Fruit fly (Drosophila melanogaster) whole organism, embryonic: ENCODE measurements around the gene CG32488.

ENCODE experiments used
- C15 ChIP-seq: fragments of 200-800 bp; sonication (Bioruptor generic); IDR thresholded peaks from 3 replicates; pipeline ENCODE4 v1.3.6; 2022; ENCODE audit warnings: missing biosample characterization, missing genetic modification characterization
- CG10147 ChIP-seq: fragments of 200-800 bp; sonication (Bioruptor generic); optimal IDR thresholded peaks from 2 replicates; lab custom pipeline; 2019; ENCODE audit warnings: missing biosample characterization, mild to moderate bottlenecking, missing genetic modification characterization, moderate library complexity
- CG11504 ChIP-seq: fragments of 200-800 bp; sonication (Bioruptor generic); optimal IDR thresholded peaks from 3 replicates; lab custom pipeline; 2019; ENCODE audit warnings: missing biosample characterization, mild to moderate bottlenecking, missing genetic modification characterization, moderate library complexity
- CG12659 ChIP-seq: fragments of 200-800 bp; sonication (Bioruptor generic); optimal IDR thresholded peaks from 3 replicates; lab custom pipeline; 2017; ENCODE audit warnings: mild to moderate bottlenecking, missing biosample characterization, missing genetic modification reagents, missing genetic modification characterization
- CG13123 ChIP-seq: fragments of 200-800 bp; sonication (Bioruptor generic); optimal IDR thresholded peaks from 2 replicates; lab custom pipeline; 2016; ENCODE audit warnings: missing biosample characterization, missing genetic modification characterization
- CG13894 ChIP-seq: fragments of 200-800 bp; sonication (Bioruptor generic); optimal IDR thresholded peaks from 3 replicates; lab custom pipeline; 2018; ENCODE audit warnings: missing biosample characterization, mild to moderate bottlenecking, missing genetic modification characterization, moderate library complexity
- CG14667 ChIP-seq: fragments of 200-800 bp; sonication (Bioruptor generic); IDR thresholded peaks from 2 replicates; pipeline ENCODE4 v1.3.6; 2022; ENCODE audit warnings: missing biosample characterization, missing genetic modification characterization
- CG17328 ChIP-seq: fragments of 200-800 bp; sonication (Bioruptor generic); IDR thresholded peaks from 2 replicates; pipeline ENCODE4 v1.3.6; 2022; ENCODE audit warnings: missing biosample characterization, missing genetic modification characterization
- CG17829 ChIP-seq: fragments of 200-800 bp; optimal IDR thresholded peaks from 2 replicates; lab custom pipeline; 2019; ENCODE audit warnings: missing biosample characterization, mild to moderate bottlenecking, missing genetic modification characterization, moderate library complexity
- CG18011 ChIP-seq: fragments of 200-800 bp; sonication (Bioruptor generic); optimal IDR thresholded peaks from 2 replicates; lab custom pipeline; 2017; ENCODE audit warnings: missing biosample characterization, missing genetic modification characterization, mild to moderate bottlenecking, moderate library complexity, missing genotype
- CG2116 ChIP-seq: fragments of 200-800 bp; sonication (Bioruptor generic); optimal IDR thresholded peaks from 3 replicates; lab custom pipeline; 2018; ENCODE audit warnings: missing biosample characterization, mild to moderate bottlenecking, missing genetic modification characterization
- CG2199 ChIP-seq: fragments of 200-800 bp; sonication (Bioruptor generic); IDR thresholded peaks from 3 replicates; pipeline ENCODE4 v1.3.6; 2022; ENCODE audit warnings: missing biosample characterization, missing genetic modification characterization
- CG2712 ChIP-seq: fragments of 200-800 bp; optimal IDR thresholded peaks from 3 replicates; lab custom pipeline; 2019; ENCODE audit warnings: missing biosample characterization, mild to moderate bottlenecking, missing genetic modification characterization, moderate library complexity
- CG31441 ChIP-seq: fragments of 200-800 bp; sonication (Bioruptor generic); IDR thresholded peaks from 2 replicates; pipeline ENCODE4 v1.3.6; 2022; ENCODE audit warnings: missing biosample characterization, missing genetic modification characterization
- CG3281 ChIP-seq: fragments of 200-800 bp; sonication (Bioruptor generic); optimal IDR thresholded peaks from 3 replicates; lab custom pipeline; 2017; ENCODE audit warnings: missing biosample characterization, mild to moderate bottlenecking, missing genetic modification characterization
- CG3726 ChIP-seq: fragments of 200-800 bp; sonication (Bioruptor generic); IDR thresholded peaks from 3 replicates; pipeline ENCODE4, ENCODE4 v1.3.6; 2022; ENCODE audit warnings: missing biosample characterization, missing genetic modification characterization
- CG7556 ChIP-seq: fragments of 200-800 bp; sonication (Bioruptor generic); optimal IDR thresholded peaks from 2 replicates; lab custom pipeline; 2017; ENCODE audit warnings: missing biosample characterization, mild to moderate bottlenecking, missing genetic modification characterization
- CG8089 ChIP-seq: fragments of 200-800 bp; sonication (Bioruptor generic); optimal IDR thresholded peaks from 3 replicates; lab custom pipeline; 2016; ENCODE audit warnings: missing biosample characterization, missing genetic modification characterization
- CG8924 ChIP-seq: fragments of 200-800 bp; optimal IDR thresholded peaks from 3 replicates; lab custom pipeline; 2019; ENCODE audit warnings: missing biosample characterization, mild to moderate bottlenecking, missing genetic modification characterization, moderate library complexity
- D19B ChIP-seq: fragments of 200-800 bp; sonication (Bioruptor generic); optimal IDR thresholded peaks from 2 replicates; lab custom pipeline; 2017; ENCODE audit warnings: missing biosample characterization, mild to moderate bottlenecking, missing genetic modification characterization
- Dref ChIP-seq: fragments of 200-800 bp; sonication (Bioruptor generic); IDR thresholded peaks from 2 replicates; pipeline ENCODE4 v1.3.6; 2022; ENCODE audit warnings: missing biosample characterization, missing genetic modification characterization
- Hmr ChIP-seq: fragments of 200-800 bp; sonication (Bioruptor generic); optimal IDR thresholded peaks from 3 replicates; lab custom pipeline; 2017; ENCODE audit warnings: mild to moderate bottlenecking, missing biosample characterization, missing genetic modification reagents, missing genetic modification characterization
- Hr39 ChIP-seq: fragments of >200 bp; optimal IDR thresholded peaks from 2 replicates; lab custom pipeline; 2017
- Hr51 ChIP-seq, 2 experiments: fragments of 200-800 bp; sonication (Bioruptor generic); optimal IDR thresholded peaks; 2 replicates in 1 of 2; 3 replicates in 1 of 2; lab custom pipeline; 2016 to 2018; ENCODE audit warnings: missing biosample characterization in 2 of 2, missing genetic modification characterization in 2 of 2, mild to moderate bottlenecking in 1 of 2, moderate library complexity in 1 of 2
- Neu2 ChIP-seq: fragments of 200-800 bp; sonication (Bioruptor generic); optimal IDR thresholded peaks from 3 replicates; lab custom pipeline; 2016; ENCODE audit warnings: missing biosample characterization, missing genetic modification characterization, borderline replicate concordance
- Nf-YB ChIP-seq: fragments of 200-800 bp; sonication (Bioruptor generic); optimal IDR thresholded peaks from 3 replicates; lab custom pipeline; 2019; ENCODE audit warnings: missing biosample characterization, mild to moderate bottlenecking, missing genetic modification characterization, moderate library complexity
- Nf-YC ChIP-seq: fragments of 200-800 bp; optimal IDR thresholded peaks from 3 replicates; lab custom pipeline; 2019; ENCODE audit warnings: missing biosample characterization, mild to moderate bottlenecking, missing genetic modification characterization, moderate library complexity
- Poxn ChIP-seq: fragments of 200-800 bp; sonication (Bioruptor generic); IDR thresholded peaks from 2 replicates; pipeline ENCODE4 v1.3.6; 2022; ENCODE audit warnings: missing biosample characterization, missing genetic modification characterization
- Rfx ChIP-seq: fragments of 200-800 bp; sonication (Bioruptor generic); IDR thresholded peaks from 2 replicates; pipeline ENCODE4 v1.3.6; 2022; ENCODE audit warnings: missing biosample characterization, missing genetic modification characterization
- Sox100B ChIP-seq: fragments of 200-800 bp; sonication (Bioruptor generic); optimal IDR thresholded peaks from 3 replicates; lab custom pipeline; 2018; ENCODE audit warnings: missing biosample characterization, mild to moderate bottlenecking, missing genetic modification characterization
- Stat92E ChIP-seq, 3 experiments: fragments of >200 bp in 2 of 3; fragments of 200-800 bp in 1 of 3; sonication (Bioruptor generic) in 1 of 3; optimal IDR thresholded peaks; 2 replicates each; lab custom pipeline; 2017 to 2019; ENCODE audit warnings: missing biosample characterization in 3 of 3, missing genetic modification characterization in 3 of 3, mild to moderate bottlenecking in 1 of 3, moderate library complexity in 1 of 3
- az2 ChIP-seq: fragments of 200-800 bp; sonication (Bioruptor generic); optimal IDR thresholded peaks from 3 replicates; lab custom pipeline; 2016; ENCODE audit warnings: missing biosample characterization, missing genetic modification characterization
- bsh ChIP-seq, 2 experiments: fragments of 200-800 bp; sonication (Bioruptor generic); optimal IDR thresholded peaks; 2 replicates each; lab custom pipeline; 2017 to 2018; ENCODE audit warnings: mild to moderate bottlenecking in 2 of 2, missing biosample characterization in 2 of 2, missing genetic modification characterization in 2 of 2, moderate library complexity in 1 of 2
- cad ChIP-seq: fragments of >200 bp; optimal IDR thresholded peaks from 2 replicates; lab custom pipeline; 2017; ENCODE audit warnings: missing biosample characterization, missing genetic modification characterization
- chm ChIP-seq: fragments of 200-800 bp; sonication (Bioruptor generic); IDR thresholded peaks from 2 replicates; pipeline ENCODE4 v1.3.6; 2022; ENCODE audit warnings: missing biosample characterization, missing genetic modification characterization
- dysf ChIP-seq: fragments of 200-800 bp; sonication (Bioruptor generic); IDR thresholded peaks from 3 replicates; pipeline ENCODE4 v1.3.6; 2022; ENCODE audit warnings: missing biosample characterization, missing genetic modification characterization
- ewg ChIP-seq: fragments of 200-800 bp; sonication (Bioruptor generic); optimal IDR thresholded peaks from 3 replicates; lab custom pipeline; 2017; ENCODE audit warnings: mild to moderate bottlenecking, missing biosample characterization, missing genetic modification reagents, missing genetic modification characterization
- hkb ChIP-seq, 2 experiments: fragments of 200-800 bp in 1 of 2; fragments of >200 bp in 1 of 2; sonication (Bioruptor generic) in 1 of 2; IDR thresholded peaks in 1 of 2; optimal IDR thresholded peaks in 1 of 2; 2 replicates each; pipeline versions ENCODE4 v1.3.6 to Lab custom; 2017 to 2022; ENCODE audit warnings: missing biosample characterization in 1 of 2, missing genetic modification characterization in 1 of 2
- mld ChIP-seq: fragments of 200-800 bp; sonication (Bioruptor generic); IDR thresholded peaks from 3 replicates; pipeline ENCODE4 v1.3.6; 2022; ENCODE audit warnings: missing biosample characterization, missing genetic modification characterization; ENCODE audit not compliant: partially characterized antibody
- nau ChIP-seq: fragments of 200-800 bp; sonication (Bioruptor generic); optimal IDR thresholded peaks from 3 replicates; lab custom pipeline; 2017; ENCODE audit warnings: missing biosample characterization, mild to moderate bottlenecking, missing genetic modification characterization, missing genetic modification reagents
- nerfin-2 ChIP-seq: fragments of 200-800 bp; sonication (Bioruptor generic); IDR thresholded peaks from 2 replicates; pipeline ENCODE4 v1.3.6; 2022; ENCODE audit warnings: missing biosample characterization, missing genetic modification characterization; ENCODE audit not compliant: partially characterized antibody
- nmo ChIP-seq: fragments of 200-800 bp; sonication (Bioruptor generic); optimal IDR thresholded peaks from 2 replicates; lab custom pipeline; 2018; ENCODE audit warnings: missing biosample characterization, mild to moderate bottlenecking, missing genetic modification characterization, moderate library complexity
- pan ChIP-seq, 4 experiments: fragments of >200 bp in 3 of 4; fragments of 200-800 bp in 1 of 4; sonication (Bioruptor generic) in 1 of 4; optimal IDR thresholded peaks in 3 of 4; IDR thresholded peaks in 1 of 4; 2 replicates each; pipeline versions ENCODE4 v1.3.6 to Lab custom; 2017 to 2022; ENCODE audit warnings: missing biosample characterization in 2 of 4, missing genetic modification characterization in 2 of 4, mixed read lengths in 1 of 4
- seq ChIP-seq: fragments of 200-800 bp; sonication (Bioruptor generic); IDR thresholded peaks from 2 replicates; pipeline ENCODE4 v1.3.6; 2022; ENCODE audit warnings: missing biosample characterization, missing genetic modification characterization
- sqz ChIP-seq: fragments of 200-800 bp; sonication (Bioruptor generic); optimal IDR thresholded peaks from 3 replicates; lab custom pipeline; 2018; ENCODE audit warnings: missing biosample characterization, mild to moderate bottlenecking, missing genetic modification characterization
- sr ChIP-seq: fragments of 200-800 bp; sonication (Bioruptor generic); IDR thresholded peaks from 3 replicates; pipeline ENCODE4 v1.3.6; 2022; ENCODE audit warnings: missing biosample characterization, missing genetic modification characterization
- tgo ChIP-seq: fragments of 200-800 bp; sonication (Bioruptor generic); IDR thresholded peaks from 3 replicates; pipeline ENCODE4 v1.3.6; 2022; ENCODE audit warnings: missing biosample characterization, missing genetic modification characterization
- ttk ChIP-seq: fragments of 200-800 bp; sonication (Bioruptor generic); IDR thresholded peaks from 2 replicates; pipeline ENCODE4 v2.1.2; 2022; ENCODE audit warnings: missing biosample characterization, missing genetic modification characterization

The CG32488 gene

DNA sequence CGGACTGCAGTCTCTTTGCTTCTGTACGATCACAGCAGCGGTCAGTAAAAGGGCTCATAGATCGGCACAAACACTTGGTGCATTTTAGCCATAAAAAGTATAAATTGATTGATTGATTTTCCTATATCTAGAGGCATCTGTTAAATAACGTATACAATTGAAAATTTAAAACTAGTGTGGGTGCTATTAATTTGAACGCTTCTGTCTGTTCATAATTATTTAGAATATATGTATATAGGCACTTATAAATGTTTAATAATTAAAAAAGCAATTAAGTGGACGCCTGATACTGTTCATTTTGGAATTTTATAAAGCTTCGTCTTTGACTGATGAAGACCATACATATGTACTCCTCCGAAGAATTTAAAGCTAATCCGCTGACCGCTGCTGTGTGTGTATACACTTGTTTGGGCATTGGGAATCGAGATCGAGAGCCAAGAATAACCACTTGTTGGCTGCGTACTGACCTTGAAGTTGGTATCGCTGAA lies 29.4 kb upstream of the CG32488 start (continued):
- TF ChIP-seq Hr51 (GFP tag; optimal IDR thresholded peaks at IDR 0.05; lab: Kevin White, UChicago) = peak in 1 of 2 experiments; percentile 69
- no peak for TF ChIP-seq CG3726 (GFP tag; lab: Robert Waterston, UW)
- TF ChIP-seq CG14667 (GFP tag; lab: Robert Waterston, UW) = no peak
- no peak for TF ChIP-seq mld (GFP tag; lab: Robert Waterston, UW)
- TF ChIP-seq bsh (GFP tag; optimal IDR thresholded peaks at IDR 0.05; lab: Kevin White, UChicago) = peak; percentile 47 to 81
- no peak; the same call in 2 of the 3 replicates for TF ChIP-seq CG2199 (GFP tag; lab: Robert Waterston, UW)
- no peak for TF ChIP-seq C15 (GFP tag; lab: Robert Waterston, UW)
- TF ChIP-seq Stat92E (GFP tag; optimal IDR thresholded peaks at IDR 0.05; lab: Kevin White, UChicago) = no peak
- no peak for TF ChIP-seq Neu2 (GFP tag; lab: Kevin White, UChicago)
- no peak for TF ChIP-seq CG8089
- TF ChIP-seq CG17328 = no peak
- peak; percentile 12 for TF ChIP-seq Nf-YB (GFP tag; lab: Kevin White, UChicago)
- TF ChIP-seq ewg = peak; percentile 29
- TF ChIP-seq CG2712 = peak; percentile 38
- no peak for TF ChIP-seq nerfin-2
- TF ChIP-seq Rfx = peak; percentile 56; the same call in 1 of the 2 replicates
- peak; percentile 13 for TF ChIP-seq Nf-YC
- peak; percentile 21 for TF ChIP-seq CG17829 (tag; lab: Kevin White, UChicago)
- no peak for TF ChIP-seq CG13894 (tag; lab: Kevin White, UChicago)
- TF ChIP-seq dysf (GFP tag; lab: Robert Waterston, UW) = peak; percentile 53; the same call in 1 of the 3 replicates
- TF ChIP-seq CG11504 (tag; lab: Kevin White, UChicago) = peak; percentile 70
- peak; percentile 57 for TF ChIP-seq CG3281 (GFP tag; lab: Kevin White, UChicago)
- TF ChIP-seq Hmr (GFP tag; lab: Kevin White, UChicago) = peak; percentile 19
- TF ChIP-seq Hr39 = no peak
- TF ChIP-seq CG13123 (GFP tag; lab: Kevin White, UChicago) = peak; percentile 25
- TF ChIP-seq CG7556 (GFP tag; lab: Kevin White, UChicago) = peak; percentile 16
- peak; percentile 41 for TF ChIP-seq CG10147 (GFP tag; lab: Kevin White, UChicago)
- TF ChIP-seq ttk = 0 out of 2 replicates have a peak, but pooled peaks have one; percentile 15
- peak; percentile 39; the same call in 2 of the 3 replicates for TF ChIP-seq tgo (GFP tag; lab: Robert Waterston, UW)
- no peak for TF ChIP-seq cad (GFP tag; lab: Kevin White, UChicago)
- TF ChIP-seq Poxn = no peak
- TF ChIP-seq sr (GFP tag; lab: Robert Waterston, UW) = no peak
- TF ChIP-seq Sox100B (GFP tag; lab: Kevin White, UChicago) = peak; percentile 49
- peak; percentile 40 for TF ChIP-seq CG12659 (GFP tag; lab: Kevin White, UChicago)
- peak; percentile 22; the same call in 1 of the 2 replicates for TF ChIP-seq seq
- TF ChIP-seq CG31441 = peak; percentile 57; the same call in 1 of the 2 replicates
- TF ChIP-seq CG18011 (GFP tag; lab: Kevin White, UChicago) = peak; percentile 10
- peak; percentile 52 for TF ChIP-seq az2 (GFP tag; lab: Kevin White, UChicago)
- peak; percentile 52 for TF ChIP-seq CG8924 (tag; lab: Kevin White, UChicago)
- no peak for TF ChIP-seq hkb (optimal IDR thresholded peaks at IDR 0.05; lab: Kevin White, UChicago)
- peak; percentile 57; the same call in 1 of the 2 replicates for TF ChIP-seq hkb (GFP tag; IDR thresholded peaks at IDR 0.05; lab: Robert Waterston, UW)
- no peak for TF ChIP-seq chm
- no peak for TF ChIP-seq sqz (GFP tag; lab: Kevin White, UChicago)
- TF ChIP-seq nmo (GFP tag; lab: Kevin White, UChicago) = peak; percentile 48
- TF ChIP-seq nau = peak; percentile 12
- TF ChIP-seq pan (optimal IDR thresholded peaks at IDR 0.05; lab: Kevin White, UChicago) = no peak
- TF ChIP-seq pan (GFP tag; optimal IDR thresholded peaks at IDR 0.05 in 1 of 2, IDR thresholded peaks at IDR 0.05 in 1 of 2) = peak in 1 of 2 experiments; percentile 60
- no peak for TF ChIP-seq Dref (GFP tag; lab: Robert Waterston, UW)
- no peak for TF ChIP-seq CG2116 (GFP tag; lab: Kevin White, UChicago)
- TF ChIP-seq D19B (GFP tag; lab: Kevin White, UChicago) = no peak
